Worm (Caenorhabditis elegans): Measurements from ENCODE around the gene col-12.

col-12 gene

DNA sequence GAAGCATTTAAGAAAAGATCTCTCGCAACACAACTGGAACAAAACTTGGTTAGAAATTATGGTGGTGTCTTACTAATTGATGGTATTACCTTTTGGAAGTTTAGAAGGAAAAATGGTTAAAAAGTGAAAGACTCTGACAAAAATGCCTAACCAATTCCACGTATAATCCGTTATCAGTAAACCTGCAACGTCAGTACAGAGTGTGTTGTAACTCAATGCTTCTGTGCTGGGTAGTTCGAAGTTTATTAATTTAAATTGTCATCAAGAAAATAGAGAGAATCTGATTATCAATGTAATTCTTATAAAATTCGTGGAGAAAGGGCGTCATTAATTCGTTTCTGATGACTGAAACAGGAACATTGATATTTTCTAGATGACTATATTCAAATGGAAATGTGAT is 10.2 kb upstream of the col-12 start:
- TF ChIP-seq attf-6 (GFP tag; IDR thresholded peaks at IDR 0.05), result no peak
- peak in 1 of 2 experiments; percentile 35 for TF ChIP-seq let-607 (tag; optimal IDR thresholded peaks at IDR 0.05)
- TF ChIP-seq nhr-80 (tag; optimal IDR thresholded peaks at IDR 0.05), result peak; percentile 44

DNA sequence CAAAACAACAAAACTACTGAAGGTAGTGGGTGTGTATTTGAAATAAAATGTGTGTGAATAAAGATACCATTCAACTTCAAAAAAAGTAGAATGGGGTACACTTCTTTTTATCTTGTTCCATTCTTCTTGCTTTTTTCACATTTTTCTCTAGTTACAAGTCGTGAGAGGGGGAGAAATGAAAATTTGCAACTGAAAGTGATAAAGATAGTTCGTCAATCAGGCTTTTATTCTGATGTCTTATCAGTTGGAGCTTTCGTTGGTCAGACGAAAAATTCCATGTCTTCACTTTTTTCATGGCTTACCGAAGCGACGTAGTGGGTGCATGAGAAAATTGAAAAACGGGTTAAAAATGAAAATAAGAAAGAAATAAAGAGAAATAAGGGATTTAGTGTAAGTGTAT is 8.7 kb upstream of the col-12 start, which contains the start of gene Y32F6A.4:
TSS of gene Y32F6A.4 (minus strand) at position 347 of the 400 bp plus-strand sequence.
- TF ChIP-seq attf-3 (GFP tag; conservative IDR thresholded peaks at IDR 0.05) (no peak), nhr-80 (tag; optimal IDR thresholded peaks at IDR 0.05) (peak; percentile 47)

- peak; percentile 32; the same call in 1 of the 2 replicates for TF ChIP-seq dox-1 (GFP tag; IDR thresholded peaks at IDR 0.05)
- no peak for TF ChIP-seq chd-7 (tag; optimal IDR thresholded peaks at IDR 0.05)
- no peak for TF ChIP-seq nhr-179 (tag; optimal IDR thresholded peaks at IDR 0.05)
- TF ChIP-seq ets-4 (GFP tag; optimal IDR thresholded peaks at IDR 0.05), result peak; percentile 82
- TF ChIP-seq nhr-27 (tag; optimal IDR thresholded peaks at IDR 0.05), result no peak
- no peak for TF ChIP-seq C17E4.6 (GFP tag; IDR thresholded peaks at IDR 0.05)
- TF ChIP-seq nhr-80 (tag; optimal IDR thresholded peaks at IDR 0.05), result peak; percentile 87
These were observed 7.6 kb upstream of the col-12 start for ce11 chrV:10432607-10433006.

ce11 chrV:10428608-10429007 is 3.6 kb upstream of the col-12 start, which contains the start of gene tag-314:
tag-314 (minus strand) TSS chrV:10428708.
- TF ChIP-seq ztf-28 (GFP tag; IDR thresholded peaks at IDR 0.05) (no peak), sdz-38 (tag; optimal IDR thresholded peaks at IDR 0.05) (no peak), F33H1.4 (GFP tag; IDR thresholded peaks at IDR 0.05) (no peak), ceh-27 (GFP tag; optimal IDR thresholded peaks at IDR 0.05) (no peak), lir-1 (GFP tag; conservative IDR thresholded peaks at IDR 0.05) (no peak), K12H6.12 (tag; optimal IDR thresholded peaks at IDR 0.05) (no peak), snpc-3.4 (tag; optimal IDR thresholded peaks at IDR 0.05) (no peak), lin-54 (GFP tag; optimal IDR thresholded peaks at IDR 0.05) (no peak), xnd-1 (tag; optimal IDR thresholded peaks at IDR 0.05) (no peak), ZK185.1 (tag; optimal IDR thresholded peaks at IDR 0.05; ENCODE audit: poor library complexity, severe bottlenecking) (no peak), B0019.2 (GFP tag; conservative IDR thresholded peaks at IDR 0.05) (no peak), hlh-12 (tag; optimal IDR thresholded peaks at IDR 0.05) (no peak), dpff-1 (tag; optimal IDR thresholded peaks at IDR 0.05) (no peak), Y56A3A.18 (GFP tag; IDR thresholded peaks at IDR 0.05) (no peak), pha-4 (tag; optimal IDR thresholded peaks at IDR 0.05) (no peak)

- TF ChIP-seq nhr-27 (tag; optimal IDR thresholded peaks at IDR 0.05) (no peak), lsl-1 (GFP tag; optimal IDR thresholded peaks at IDR 0.05) (peak; percentile 62)
These were observed 1.3 kb upstream of the col-12 start, which contains the start of gene apc-10 for ce11 chrV:10426253-10426652. apc-10 (minus strand) TSS chrV:10426353.

DNA sequence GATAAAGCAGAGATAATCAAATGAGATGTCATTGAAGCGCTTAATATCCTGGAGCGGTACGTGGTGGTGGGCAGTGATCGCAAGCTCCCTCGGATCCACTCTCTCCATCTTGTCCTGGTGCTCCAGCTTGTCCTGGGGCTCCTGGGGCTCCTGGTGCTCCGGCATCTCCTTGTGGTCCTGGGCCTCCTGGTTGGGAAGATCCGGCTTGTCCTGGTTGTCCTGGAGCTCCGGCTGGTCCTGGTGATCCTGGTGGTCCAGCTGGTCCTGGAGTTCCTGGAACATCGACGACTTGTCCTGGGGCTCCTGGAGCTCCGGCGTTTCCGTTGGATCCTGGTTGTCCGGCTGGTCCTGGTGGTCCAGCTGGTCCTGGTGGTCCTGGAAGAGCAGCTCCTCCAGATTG is 1.0 kb downstream of the col-12 start:
- TF ChIP-seq egrh-3 (GFP tag; IDR thresholded peaks at IDR 0.05), result peak; percentile 92

DNA sequence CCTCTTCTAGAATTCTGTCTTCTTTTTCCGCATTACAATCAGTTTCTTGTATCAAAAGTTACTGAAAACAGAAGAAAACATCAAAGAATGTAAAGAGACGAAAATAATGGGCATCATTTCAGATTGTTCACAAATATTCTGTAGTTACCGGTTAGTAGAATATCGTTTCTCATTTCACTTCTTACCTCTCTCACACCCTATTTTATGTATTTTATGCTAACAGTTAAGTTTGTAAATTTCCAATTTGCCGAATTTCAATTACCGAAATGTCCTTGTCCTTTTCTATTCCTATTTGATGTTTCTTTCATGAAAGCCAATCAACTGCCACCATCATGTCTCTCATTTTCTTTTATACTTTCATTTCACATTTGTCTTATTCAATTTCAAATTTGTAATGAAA is 1.5 kb downstream of the col-12 start:
- TF ChIP-seq atf-7 (tag; optimal IDR thresholded peaks at IDR 0.05) (no peak), F52B5.7 (tag; optimal IDR thresholded peaks at IDR 0.05) (no peak), chd-7 (tag; optimal IDR thresholded peaks at IDR 0.05) (no peak), sea-2 (GFP tag; IDR thresholded peaks at IDR 0.05) (no peak), madf-10 (tag; optimal IDR thresholded peaks at IDR 0.05) (no peak), rpc-1 (optimal IDR thresholded peaks at IDR 0.05) (no peak), rpc-1 (tag; optimal IDR thresholded peaks at IDR 0.05) (no peak), zfh-2 (GFP tag; conservative IDR thresholded peaks at IDR 0.05) (no peak), tbp1 (GFP tag; optimal IDR thresholded peaks at IDR 0.05) (no peak), egl-44 (GFP tag; IDR thresholded peaks at IDR 0.05) (no peak), tlf-1 (GFP tag; optimal IDR thresholded peaks at IDR 0.05) (no peak), snpc-1.1 (tag; optimal IDR thresholded peaks at IDR 0.05; ENCODE audit: insufficient read depth) (no peak), mel-28 (tag; optimal IDR thresholded peaks at IDR 0.05; ENCODE audit: borderline replicate concordance) (no peak), xnd-1 (tag; optimal IDR thresholded peaks at IDR 0.05) (no peak), ceh-58 (GFP tag; IDR thresholded peaks at IDR 0.05) (no peak)

All from whole organism, young adult.